Worm (Caenorhabditis elegans) whole organism, mixed stage, embryonic: ENCODE measurements around the gene R05D3.8.

Experiments used
- M03D4.4 ChIP-seq: sonication (generic microtip); optimal IDR thresholded peaks from 2 replicates; lab custom pipeline; 2017; ENCODE audit warnings: mild to moderate bottlenecking, missing genetic modification characterization, missing compliant biosample characterization
- ces-1 ChIP-seq: fragments of 150-350 bp; optimal IDR thresholded peaks from 2 replicates; lab custom pipeline; 2014; ENCODE audit warnings: missing biosample characterization, missing genetic modification reagents, missing genetic modification characterization
- cnd-1 ChIP-seq: fragments of 200-800 bp; sonication (Bioruptor generic); optimal IDR thresholded peaks from 2 replicates; lab custom pipeline; 2018; ENCODE audit warnings: mild to moderate bottlenecking, missing genetic modification characterization, missing compliant biosample characterization
- elt-3 ChIP-seq: fragments of 150-350 bp; optimal IDR thresholded peaks from 2 replicates; lab custom pipeline; 2014; ENCODE audit warnings: missing biosample characterization, missing genetic modification characterization
- lsy-2 ChIP-seq: fragments of 150-350 bp; optimal IDR thresholded peaks from 2 replicates; lab custom pipeline; 2014; ENCODE audit warnings: missing biosample characterization, missing genetic modification characterization
- mep-1 ChIP-seq: fragments of 150-350 bp; optimal IDR thresholded peaks from 2 replicates; lab custom pipeline; 2017; ENCODE audit warnings: missing biosample characterization, missing genetic modification reagents, missing genetic modification characterization, inconsistent platforms
- mls-2 ChIP-seq: sonication (generic microtip); optimal IDR thresholded peaks from 2 replicates; lab custom pipeline; 2016; ENCODE audit warnings: mild to moderate bottlenecking, missing genetic modification characterization, moderate library complexity, missing compliant biosample characterization
- nhr-12 ChIP-seq: fragments of 150-350 bp; optimal IDR thresholded peaks from 2 replicates; lab custom pipeline; 2014; ENCODE audit warnings: missing biosample characterization, missing genetic modification characterization
- pha-4 ChIP-seq: fragments of 150-350 bp; optimal IDR thresholded peaks from 2 replicates; lab custom pipeline; 2018; ENCODE audit warnings: missing biosample characterization, missing genetic modification reagents, missing genetic modification characterization
- snpc-4 ChIP-seq: fragments of 150-350 bp; optimal IDR thresholded peaks from 2 replicates; lab custom pipeline; 2014; ENCODE audit warnings: missing biosample characterization, missing genetic modification characterization
- ztf-11 ChIP-seq: fragments of 150-350 bp; optimal IDR thresholded peaks from 2 replicates; lab custom pipeline; 2014; ENCODE audit warnings: missing biosample characterization, missing genetic modification characterization

- TF ChIP-seq ces-1 (GFP tag; lab: Kevin White, UChicago) = no peak
- TF ChIP-seq snpc-4 (tag; lab: Kevin White, UChicago) = no peak
- TF ChIP-seq pha-4 (tag; lab: Kevin White, UChicago) = no peak
- no peak for TF ChIP-seq elt-3 (tag; lab: Kevin White, UChicago)
- no peak for TF ChIP-seq mep-1 (tag; lab: Kevin White, UChicago)
- TF ChIP-seq cnd-1 (tag; lab: Kevin White, UChicago) = no peak
- TF ChIP-seq M03D4.4 (tag; lab: Kevin White, UChicago) = no peak
- no peak for TF ChIP-seq nhr-12 (tag; lab: Kevin White, UChicago)
- TF ChIP-seq mls-2 (tag; lab: Kevin White, UChicago) = no peak
- TF ChIP-seq ztf-11 (tag; lab: Kevin White, UChicago) = no peak
- no peak for TF ChIP-seq lsy-2 (tag; lab: Kevin White, UChicago)
Observed at ce11 chrIII:8389539-8389938, 31.4 kb upstream of the R05D3.8 start, which contains the start of gene ZK353.4.
